Fruit fly (Drosophila melanogaster) whole organism, adult: ENCODE results near the gene shakB.

Experiments
- CG11617 ChIP-seq: fragments of 200-800 bp; sonication (Bioruptor generic); optimal IDR thresholded peaks from 2 replicates; lab custom pipeline; 2017; ENCODE audit warnings: mild to moderate bottlenecking, missing biosample characterization, missing genetic modification reagents, missing genetic modification characterization
- CG12768 ChIP-seq: fragments of 200-800 bp; sonication (Bioruptor generic); optimal IDR thresholded peaks from 2 replicates; lab custom pipeline; 2017; ENCODE audit warnings: missing biosample characterization, missing genetic modification characterization, mild to moderate bottlenecking, moderate library complexity, missing genetic modification reagents
- CG14711 ChIP-seq: fragments of 200-800 bp; sonication (Bioruptor generic); optimal IDR thresholded peaks from 2 replicates; lab custom pipeline; 2018; ENCODE audit warnings: missing biosample characterization, mild to moderate bottlenecking, missing genetic modification characterization, moderate library complexity
- CG1620 ChIP-seq: fragments of 200-800 bp; sonication (Bioruptor generic); optimal IDR thresholded peaks from 2 replicates; lab custom pipeline; 2016; ENCODE audit warnings: missing biosample characterization, missing genetic modification characterization
- CG33017 ChIP-seq: fragments of 200-800 bp; sonication (Bioruptor generic); optimal IDR thresholded peaks from 2 replicates; lab custom pipeline; 2018; ENCODE audit warnings: missing biosample characterization, mild to moderate bottlenecking, missing genetic modification characterization, moderate library complexity
- CG5204 ChIP-seq: fragments of 200-800 bp; sonication (Bioruptor generic); optimal IDR thresholded peaks from 2 replicates; lab custom pipeline; 2016; ENCODE audit warnings: missing biosample characterization, missing genetic modification characterization
- CG7045 ChIP-seq: fragments of 200-800 bp; sonication (Bioruptor generic); optimal IDR thresholded peaks from 2 replicates; lab custom pipeline; 2017; ENCODE audit warnings: missing biosample characterization, mild to moderate bottlenecking, missing genetic modification characterization
- CG7101 ChIP-seq: fragments of 200-800 bp; sonication (Bioruptor generic); optimal IDR thresholded peaks from 2 replicates; lab custom pipeline; 2018; ENCODE audit warnings: missing biosample characterization, mild to moderate bottlenecking, missing genetic modification characterization, moderate library complexity
- Clk ChIP-seq: fragments of 200-800 bp; sonication (Bioruptor generic); optimal IDR thresholded peaks from 2 replicates; lab custom pipeline; 2017; ENCODE audit warnings: missing biosample characterization, missing genetic modification characterization
- Crg-1 ChIP-seq: fragments of 200-800 bp; sonication (Bioruptor generic); optimal IDR thresholded peaks from 2 replicates; lab custom pipeline; 2016; ENCODE audit warnings: missing biosample characterization, missing genetic modification characterization
- Hr96 ChIP-seq: fragments of 200-800 bp; sonication (Bioruptor generic); optimal IDR thresholded peaks from 2 replicates; lab custom pipeline; 2016; ENCODE audit warnings: missing biosample characterization, missing genetic modification characterization
- Mnt ChIP-seq: fragments of 200-800 bp; sonication (Bioruptor generic); optimal IDR thresholded peaks from 2 replicates; lab custom pipeline; 2016; ENCODE audit warnings: missing biosample characterization, mild to moderate bottlenecking, missing genetic modification characterization
- bab1 ChIP-seq: fragments of 200-800 bp; sonication (Bioruptor generic); optimal IDR thresholded peaks from 3 replicates; lab custom pipeline; 2019; ENCODE audit warnings: missing biosample characterization, mild to moderate bottlenecking, missing genetic modification characterization, moderate library complexity
- cic ChIP-seq: fragments of 200-800 bp; sonication (Bioruptor generic); optimal IDR thresholded peaks from 2 replicates; lab custom pipeline; 2017; ENCODE audit warnings: missing biosample characterization, mild to moderate bottlenecking, missing genetic modification characterization, moderate library complexity
- cnc ChIP-seq, 2 experiments: fragments of >200 bp; optimal IDR thresholded peaks; 2 replicates each; lab custom pipeline; 2017
- kay ChIP-seq: fragments of 200-800 bp; sonication (Bioruptor generic); peaks from one replicate; lab custom pipeline; 2016; ENCODE audit warnings: missing biosample characterization, missing genetic modification characterization, borderline replicate concordance
- ovo ChIP-seq: fragments of 200-800 bp; sonication (Bioruptor generic); optimal IDR thresholded peaks from 2 replicates; lab custom pipeline; 2016; ENCODE audit warnings: missing biosample characterization, missing genetic modification characterization
- pad ChIP-seq: fragments of 200-800 bp; sonication (Bioruptor generic); optimal IDR thresholded peaks from 3 replicates; lab custom pipeline; 2017; ENCODE audit warnings: missing biosample characterization, missing genetic modification characterization, mild to moderate bottlenecking, moderate library complexity, missing genetic modification reagents
- tj ChIP-seq: fragments of 200-800 bp; sonication (Bioruptor generic); optimal IDR thresholded peaks from 3 replicates; lab custom pipeline; 2017; ENCODE audit warnings: missing biosample characterization, mild to moderate bottlenecking, missing genetic modification characterization, moderate library complexity
- toe ChIP-seq: fragments of 200-800 bp; sonication (Bioruptor generic); optimal IDR thresholded peaks from 2 replicates; lab custom pipeline; 2016; ENCODE audit warnings: missing biosample characterization, missing genetic modification characterization

The shakB gene

dm6 chrX:20724475-20724874 lies 202.4 kb downstream of the shakB start:
- no peak for TF ChIP-seq CG14711 (tag; lab: Kevin White, UChicago)
- no peak for TF ChIP-seq CG33017 (tag; lab: Kevin White, UChicago)
- TF ChIP-seq Crg-1 (GFP tag; lab: Kevin White, UChicago): no peak

DNA sequence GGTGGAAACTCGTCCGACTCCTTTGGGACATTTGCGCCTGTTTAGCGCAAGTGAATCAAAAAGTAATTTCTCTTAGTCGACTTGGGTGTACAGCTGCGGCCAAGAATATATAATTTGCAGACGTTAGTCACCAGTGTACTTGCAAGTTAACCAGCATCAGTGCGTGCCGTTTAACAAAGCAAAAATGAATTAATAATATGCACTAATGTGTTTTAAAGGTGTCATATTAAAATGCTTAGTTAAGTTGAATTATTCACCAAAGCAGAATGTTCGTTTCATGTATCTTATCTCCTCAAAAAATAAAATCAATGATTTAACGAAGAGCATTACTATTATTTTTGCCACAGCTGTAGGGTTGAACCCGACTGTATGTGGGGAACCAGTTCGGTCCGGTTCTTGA lies 203.6 kb downstream of the shakB start:
- TF ChIP-seq kay (GFP tag; lab: Kevin White, UChicago) (no peak), ovo (GFP tag; lab: Kevin White, UChicago) (no peak), cic (GFP tag; lab: Kevin White, UChicago) (no peak), CG11617 (GFP tag; lab: Kevin White, UChicago) (no peak), CG14711 (tag; lab: Kevin White, UChicago) (no peak), toe (GFP tag; lab: Kevin White, UChicago) (no peak), bab1 (no peak), CG7045 (GFP tag; lab: Kevin White, UChicago) (no peak), CG33017 (tag; lab: Kevin White, UChicago) (no peak), CG12768 (GFP tag; lab: Kevin White, UChicago) (no peak), cnc (optimal IDR thresholded peaks at IDR 0.05; lab: Kevin White, UChicago) (no peak), Clk (GFP tag; lab: Kevin White, UChicago) (no peak), CG1620 (GFP tag; lab: Kevin White, UChicago) (no peak), CG7101 (no peak), Mnt (GFP tag; lab: Kevin White, UChicago) (no peak), Crg-1 (GFP tag; lab: Kevin White, UChicago) (no peak), tj (GFP tag; lab: Kevin White, UChicago) (no peak), CG5204 (GFP tag; lab: Kevin White, UChicago) (no peak), Hr96 (GFP tag; lab: Kevin White, UChicago) (no peak), pad (GFP tag; lab: Kevin White, UChicago) (no peak)

dm6 chrX:20721724-20722344 lies 205.0 kb downstream of the shakB start:
- TF ChIP-seq Clk (GFP tag; lab: Kevin White, UChicago) (no peak), Crg-1 (GFP tag; lab: Kevin White, UChicago) (no peak), CG12768 (GFP tag; lab: Kevin White, UChicago) (no peak), CG7045 (GFP tag; lab: Kevin White, UChicago) (no peak)

DNA sequence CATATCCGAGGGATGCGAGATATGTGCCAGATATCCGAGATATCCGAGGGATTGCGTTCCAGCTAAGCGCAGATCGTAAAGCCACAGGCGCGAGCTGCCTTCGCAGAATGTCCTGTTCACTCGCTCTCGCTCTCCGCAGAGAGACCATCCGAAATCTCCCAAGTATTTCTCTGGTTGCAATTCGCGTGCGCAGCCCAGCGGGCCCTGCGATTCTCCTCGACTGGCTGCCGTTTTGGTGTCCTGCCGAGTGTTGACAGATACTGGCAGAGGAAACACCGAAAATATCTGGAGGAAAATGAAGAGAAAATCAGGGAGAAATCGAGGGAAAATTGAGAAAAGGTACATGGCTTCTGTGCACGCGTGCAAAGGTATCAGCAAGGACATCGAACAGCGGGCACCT lies 209.4 kb downstream of the shakB start:
- TF ChIP-seq CG5204 (GFP tag; lab: Kevin White, UChicago): no peak
- no peak for TF ChIP-seq CG7101
- no peak for TF ChIP-seq Clk (GFP tag; lab: Kevin White, UChicago)
- TF ChIP-seq bab1: no peak
- TF ChIP-seq kay (GFP tag; lab: Kevin White, UChicago): no peak
- no peak for TF ChIP-seq cic (GFP tag; lab: Kevin White, UChicago)
- no peak for TF ChIP-seq Hr96 (GFP tag; lab: Kevin White, UChicago)
- TF ChIP-seq CG33017 (tag; lab: Kevin White, UChicago): no peak
- TF ChIP-seq CG14711 (tag; lab: Kevin White, UChicago): no peak
- TF ChIP-seq CG1620 (GFP tag; lab: Kevin White, UChicago): no peak
- TF ChIP-seq Crg-1 (GFP tag; lab: Kevin White, UChicago): no peak
- TF ChIP-seq CG11617 (GFP tag; lab: Kevin White, UChicago): no peak

DNA sequence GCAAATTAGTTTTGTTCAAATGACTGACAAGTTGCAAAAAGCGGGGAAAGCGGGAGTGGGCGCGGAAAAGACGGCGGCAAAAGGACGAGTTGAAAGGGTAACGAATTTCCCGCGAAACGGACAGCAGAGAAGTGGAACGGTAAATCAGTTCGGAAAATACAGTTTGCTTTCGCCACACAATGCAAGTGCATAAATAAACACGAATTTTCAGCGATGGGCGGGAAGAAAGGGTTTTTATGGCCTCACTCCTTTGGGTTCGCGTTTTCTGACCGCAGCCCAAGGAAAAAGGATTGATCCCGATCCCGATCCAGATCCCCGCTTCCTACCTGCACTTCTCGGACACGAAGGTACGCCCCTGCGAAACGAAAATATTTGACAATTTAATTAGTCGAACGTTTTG lies 213.5 kb downstream of the shakB start:
- no peak for TF ChIP-seq Hr96 (GFP tag; lab: Kevin White, UChicago)
- TF ChIP-seq CG7101: no peak
- no peak for TF ChIP-seq toe (GFP tag; lab: Kevin White, UChicago)
- TF ChIP-seq Mnt (GFP tag; lab: Kevin White, UChicago): no peak
- no peak for TF ChIP-seq pad (GFP tag; lab: Kevin White, UChicago)
